Worm (Caenorhabditis elegans) whole organism, L4 larva: ENCODE data around the gene pacs-1.

Source experiments
- F26F4.8 ChIP-seq: fragments of 200-800 bp; sonication (Bioruptor generic); conservative IDR thresholded peaks from 2 replicates; pipeline ENCODE4 v1.3.6; 2022; ENCODE audit warnings: missing genetic modification characterization, missing compliant biosample characterization
- F44E2.7 ChIP-seq: fragments of 200-800 bp; sonication (Bioruptor generic); IDR thresholded peaks from 2 replicates; pipeline ENCODE4 v2.1.2; 2022; ENCODE audit warnings: missing genetic modification characterization, missing compliant biosample characterization
- F49E8.2 ChIP-seq: sonication (generic microtip); optimal IDR thresholded peaks from 2 replicates; lab custom pipeline; 2016; ENCODE audit warnings: missing compliant biosample characterization, mild to moderate bottlenecking, missing genetic modification characterization, borderline replicate concordance
- Y48G9A.11 ChIP-seq: fragments of 200-800 bp; sonication (Bioruptor generic); IDR thresholded peaks from 2 replicates; pipeline ENCODE4 v1.3.6; 2022; ENCODE audit warnings: missing genetic modification reagents, missing genetic modification characterization, missing compliant biosample characterization
- Y75B8A.6 ChIP-seq: fragments of 200-800 bp; sonication (Bioruptor generic); IDR thresholded peaks from 2 replicates; pipeline ENCODE4 v1.3.6; 2022; ENCODE audit warnings: missing genetic modification reagents, missing genetic modification characterization, missing compliant biosample characterization
- aha-1 ChIP-seq: fragments of 150-350 bp; peaks from one replicate; lab custom pipeline; 2014; ENCODE audit warnings: missing biosample characterization, missing genetic modification characterization
- attf-4 ChIP-seq: sonication (generic microtip); optimal IDR thresholded peaks from 3 replicates; lab custom pipeline; 2017; ENCODE audit warnings: missing biosample characterization, missing genetic modification characterization
- ceh-20 ChIP-seq: fragments of 200-800 bp; sonication (Bioruptor generic); IDR thresholded peaks from 2 replicates; pipeline ENCODE4 v1.3.6; 2022; ENCODE audit warnings: missing genetic modification reagents, missing genetic modification characterization, missing compliant biosample characterization
- ceh-28 ChIP-seq: fragments of 150-350 bp; optimal IDR thresholded peaks from 2 replicates; lab custom pipeline; 2014; ENCODE audit warnings: missing biosample characterization, missing genetic modification reagents, missing genetic modification characterization
- ceh-32 ChIP-seq: sonication (generic microtip); optimal IDR thresholded peaks from 2 replicates; lab custom pipeline; 2016; ENCODE audit warnings: mild to moderate bottlenecking, missing genetic modification characterization, missing compliant biosample characterization; ENCODE audit not compliant: poor library complexity
- ceh-44 ChIP-seq: fragments of 200-800 bp; sonication (Bioruptor generic); IDR thresholded peaks from 2 replicates; pipeline ENCODE4 v1.3.6; 2022; ENCODE audit warnings: missing genetic modification reagents, missing genetic modification characterization, missing compliant biosample characterization
- ceh-82 ChIP-seq: sonication (generic microtip); optimal IDR thresholded peaks from 2 replicates; lab custom pipeline; 2017; ENCODE audit warnings: missing biosample characterization, missing genetic modification characterization
- ces-1 ChIP-seq: fragments of 150-350 bp; sonication (generic microtip); optimal IDR thresholded peaks from 4 replicates; lab custom pipeline; 2014; ENCODE audit warnings: missing biosample characterization, missing genetic modification reagents, missing genetic modification characterization
- ctbp-1 ChIP-seq: fragments of 200-800 bp; sonication (Bioruptor generic); IDR thresholded peaks from 2 replicates; pipeline ENCODE4 v1.3.6; 2022; ENCODE audit warnings: missing genetic modification reagents, missing genetic modification characterization, missing compliant biosample characterization
- daf-12 ChIP-seq: fragments of 150-350 bp; optimal IDR thresholded peaks from 2 replicates; lab custom pipeline; 2014; ENCODE audit warnings: missing biosample characterization, missing genetic modification reagents, missing genetic modification characterization
- daf-16 ChIP-seq, 3 experiments: sonication (generic microtip); optimal IDR thresholded peaks; 2 replicates each; lab custom pipeline; 2016 to 2017; ENCODE audit warnings: missing genetic modification characterization in 3 of 3, missing genetic modification reagents in 3 of 3, mild to moderate bottlenecking in 2 of 3, missing compliant biosample characterization in 2 of 3, missing biosample characterization in 1 of 3, moderate library complexity in 1 of 3
- dmd-6 ChIP-seq: fragments of 200-800 bp; sonication (Bioruptor generic); IDR thresholded peaks from 2 replicates; pipeline ENCODE4 v1.3.6; 2022; ENCODE audit warnings: missing genetic modification reagents, missing genetic modification characterization, missing compliant biosample characterization
- fkh-10 ChIP-seq: fragments of 150-350 bp; optimal IDR thresholded peaks from 2 replicates; lab custom pipeline; 2014; ENCODE audit warnings: missing biosample characterization, missing genetic modification reagents, missing genetic modification characterization
- jun-1 ChIP-seq: fragments of 150-350 bp; optimal IDR thresholded peaks from 2 replicates; lab custom pipeline; 2014; ENCODE audit warnings: missing biosample characterization, missing genetic modification reagents, missing genetic modification characterization
- madf-5 ChIP-seq, 2 experiments: fragments of 200-800 bp; sonication (Bioruptor generic); IDR thresholded peaks; 2 replicates each; pipeline ENCODE4 v1.3.6; 2022; ENCODE audit warnings: missing compliant biosample characterization in 2 of 2, missing genetic modification characterization in 2 of 2
- nhr-11 ChIP-seq: fragments of 150-350 bp; optimal IDR thresholded peaks from 2 replicates; lab custom pipeline; 2014; ENCODE audit warnings: missing biosample characterization, missing genetic modification characterization
- nhr-28 ChIP-seq: fragments of 150-350 bp; optimal IDR thresholded peaks from 2 replicates; lab custom pipeline; 2014; ENCODE audit warnings: missing biosample characterization, missing genetic modification characterization
- nhr-42 ChIP-seq: fragments of 200-800 bp; sonication (Bioruptor generic); IDR thresholded peaks from 2 replicates; pipeline ENCODE4 v1.3.6; 2022; ENCODE audit warnings: missing genetic modification characterization, missing compliant biosample characterization
- nhr-76 ChIP-seq: fragments of 150-350 bp; optimal IDR thresholded peaks from 2 replicates; lab custom pipeline; 2014; ENCODE audit warnings: missing biosample characterization, missing genetic modification characterization
- nhr-77 ChIP-seq: fragments of 150-350 bp; optimal IDR thresholded peaks from 2 replicates; lab custom pipeline; 2014; ENCODE audit warnings: missing biosample characterization, missing genetic modification characterization
- php-3 ChIP-seq: fragments of 200-800 bp; sonication (Bioruptor generic); IDR thresholded peaks from 2 replicates; pipeline ENCODE4 v1.3.6; 2022; ENCODE audit warnings: missing genetic modification reagents, missing genetic modification characterization, missing compliant biosample characterization
- pqm-1 ChIP-seq: sonication (generic microtip); optimal IDR thresholded peaks from 2 replicates; lab custom pipeline; 2017; ENCODE audit warnings: missing biosample characterization, missing genetic modification characterization
- rbr-2 ChIP-seq: sonication (generic microtip); optimal IDR thresholded peaks from 2 replicates; lab custom pipeline; 2016; ENCODE audit warnings: missing genotype, missing genetic modification characterization, missing compliant biosample characterization
- saeg-2 ChIP-seq: fragments of 200-800 bp; sonication (Bioruptor generic); IDR thresholded peaks from 2 replicates; pipeline ENCODE4 v1.3.6; 2022; ENCODE audit warnings: missing genetic modification reagents, missing genetic modification characterization, missing compliant biosample characterization
- spr-3 ChIP-seq: fragments of 200-800 bp; sonication (Bioruptor generic); optimal IDR thresholded peaks from 2 replicates; lab custom pipeline; 2018; ENCODE audit warnings: mild to moderate bottlenecking, missing genetic modification characterization, missing compliant biosample characterization
- unc-130 ChIP-seq: sonication (generic microtip); optimal IDR thresholded peaks from 2 replicates; lab custom pipeline; 2016; ENCODE audit warnings: missing genetic modification reagents, missing genetic modification characterization, missing compliant biosample characterization
- unc-62 ChIP-seq, 3 experiments: fragments of 150-350 bp in 1 of 3; sonication (generic microtip); optimal IDR thresholded peaks in 2 of 3; peaks in 1 of 3; 1 replicate in 1 of 3; 2 replicates in 2 of 3; lab custom pipeline; 2014 to 2017; ENCODE audit warnings: missing biosample characterization in 3 of 3, missing genetic modification characterization in 3 of 3, missing genetic modification reagents in 3 of 3, missing genotype in 1 of 3
- zfp-2 ChIP-seq: sonication (generic microtip); optimal IDR thresholded peaks from 2 replicates; lab custom pipeline; 2016; ENCODE audit warnings: mild to moderate bottlenecking, missing genetic modification characterization, missing compliant biosample characterization

pacs-1 gene

ce11 chrV:9197121-9197520 is 19.9 kb downstream of the pacs-1 start, which contains the start of gene C24B5.4:
C24B5.4 (minus strand) TSS chrV:9197326.
- TF ChIP-seq daf-16 (GFP tag; optimal IDR thresholded peaks at IDR 0.05; lab: Kevin White, UChicago): no peak
- TF ChIP-seq daf-16 (tag; optimal IDR thresholded peaks at IDR 0.05; lab: Kevin White, UChicago): peak; percentile 95
- TF ChIP-seq fkh-10 (GFP tag; lab: Kevin White, UChicago): no peak
- TF ChIP-seq daf-12 (tag; lab: Kevin White, UChicago): no peak
- TF ChIP-seq unc-62 (GFP tag; optimal IDR thresholded peaks at IDR 0.05 in 1 of 2; lab: Kevin White, UChicago): no peak
- no peak for TF ChIP-seq unc-62 (tag; optimal IDR thresholded peaks at IDR 0.05; lab: Kevin White, UChicago)
- TF ChIP-seq spr-3: no peak
- TF ChIP-seq Y48G9A.11 (GFP tag; lab: Robert Waterston, UW): no peak
- TF ChIP-seq nhr-28 (tag; lab: Kevin White, UChicago): peak; percentile 50
- no peak for TF ChIP-seq rbr-2
- TF ChIP-seq ceh-20 (GFP tag; lab: Robert Waterston, UW): no peak
- peak; percentile 22 for TF ChIP-seq pqm-1 (tag; lab: Kevin White, UChicago)
- TF ChIP-seq F44E2.7 (GFP tag; lab: Robert Waterston, UW): no peak
- no peak for TF ChIP-seq madf-5 (GFP tag; IDR thresholded peaks at IDR 0.05; lab: Robert Waterston, UW)
- TF ChIP-seq, all 104 proteins: peak for 3

- TF ChIP-seq ces-1 (peak; percentile 56), ctbp-1 (GFP tag; lab: Robert Waterston, UW) (peak; percentile 54; the same call in 1 of the 2 replicates), ceh-32 (tag; lab: Kevin White, UChicago) (no peak)
These were observed 23.0 kb downstream of the pacs-1 start for ce11 chrV:9194055-9194454.

ce11 chrV:9191406-9191805 is 25.7 kb downstream of the pacs-1 start, which contains the start of gene sphr-1:
sphr-1 (plus strand) TSS chrV:9191610.
- TF ChIP-seq F49E8.2 (tag; lab: Kevin White, UChicago): no peak
- TF ChIP-seq nhr-77 (tag; lab: Kevin White, UChicago): no peak
- TF ChIP-seq ctbp-1 (GFP tag; lab: Robert Waterston, UW): 0 out of 2 replicates have a peak, but pooled peaks have one; percentile 36
- TF ChIP-seq nhr-28 (tag; lab: Kevin White, UChicago): no peak
- no peak for TF ChIP-seq spr-3
- TF ChIP-seq unc-62 (GFP tag; optimal IDR thresholded peaks at IDR 0.05 in 1 of 2; lab: Kevin White, UChicago): peak in 1 of 2 experiments; percentile 95
- no peak for TF ChIP-seq unc-62 (tag; optimal IDR thresholded peaks at IDR 0.05; lab: Kevin White, UChicago)
- TF ChIP-seq fkh-10 (GFP tag; lab: Kevin White, UChicago): peak; percentile 6
- TF ChIP-seq aha-1: peak; percentile 5
- no peak for TF ChIP-seq saeg-2 (GFP tag; lab: Robert Waterston, UW)
- no peak for TF ChIP-seq nhr-76
- TF ChIP-seq pqm-1 (tag; lab: Kevin White, UChicago): no peak

ce11 chrV:9186028-9186427 is 31.0 kb downstream of the pacs-1 start:
- TF ChIP-seq F26F4.8: no peak
- TF ChIP-seq ceh-28 (tag; lab: Kevin White, UChicago): no peak
- no peak for TF ChIP-seq zfp-2 (tag; lab: Kevin White, UChicago)
- TF ChIP-seq aha-1: peak; percentile 20
- no peak for TF ChIP-seq ceh-82 (tag; lab: Kevin White, UChicago)

- TF ChIP-seq Y75B8A.6: no peak
- peak; percentile 8 for TF ChIP-seq aha-1
These were observed 33.2 kb downstream of the pacs-1 start for ce11 chrV:9183718-9184441.

- TF ChIP-seq nhr-11 (tag; lab: Kevin White, UChicago) (no peak), dmd-6 (GFP tag; lab: Robert Waterston, UW) (no peak), ceh-44 (GFP tag; lab: Robert Waterston, UW) (no peak), php-3 (no peak), nhr-76 (no peak), nhr-77 (tag; lab: Kevin White, UChicago) (no peak), unc-130 (GFP tag; lab: Kevin White, UChicago) (no peak), nhr-42 (GFP tag; lab: Robert Waterston, UW) (no peak), Y48G9A.11 (GFP tag; lab: Robert Waterston, UW) (no peak), jun-1 (tag; lab: Kevin White, UChicago) (no peak), attf-4 (no peak), ceh-28 (tag; lab: Kevin White, UChicago) (no peak), ceh-20 (GFP tag; lab: Robert Waterston, UW) (no peak)
These were observed 35.3 kb downstream of the pacs-1 start, which contains the start of gene ptr-1 for ce11 chrV:9181669-9182250. ptr-1 (minus strand) TSS chrV:9181719.
